Fruit fly (Drosophila melanogaster) Kc167 (cell line): Measurements from ENCODE around the gene MRG15.

Source experiments
- Myc ChIP-seq: fragments of >200 bp; optimal IDR thresholded peaks from 2 replicates; lab custom pipeline; 2017; ENCODE audit warnings: missing external identifiers
- h ChIP-seq: fragments of >200 bp; optimal IDR thresholded peaks from 3 replicates; lab custom pipeline; 2018; ENCODE audit warnings: missing external identifiers
- psq ChIP-seq: fragments of >200 bp; optimal IDR thresholded peaks from 2 replicates; lab custom pipeline; 2017; ENCODE audit warnings: missing external identifiers

- TF ChIP-seq psq (lab: Kevin White, UChicago) (no peak), Myc (lab: Kevin White, UChicago) (no peak), h (lab: Kevin White, UChicago) (no peak)
Observed at dm6 chr3R:15319912-15320746, 42.2 kb upstream of the MRG15 start, which contains the start of the genes CG6276 and CG44040.
